Worm (Caenorhabditis elegans): ENCODE data around the gene hda-5.

Gene hda-5

ce11 chrII:11830601-11831000, 31.8 kb downstream of the hda-5 start:
- TF ChIP-seq blmp-1 (tag; optimal IDR thresholded peaks at IDR 0.05) = peak; percentile 64
- TF ChIP-seq dpl-1 (GFP tag; optimal IDR thresholded peaks at IDR 0.05) = peak in 2 of 3 experiments; percentile 42 to 67
- TF ChIP-seq nhr-71 (tag; optimal IDR thresholded peaks at IDR 0.05) = peak; percentile 35
- TF ChIP-seq elt-3 (tag; optimal IDR thresholded peaks at IDR 0.05) = peak in 1 of 6 experiments; percentile 12
- TF ChIP-seq lin-13 (GFP tag; optimal IDR thresholded peaks at IDR 0.05) = no peak
- no peak for TF ChIP-seq unc-86 (tag; optimal IDR thresholded peaks at IDR 0.05)
- peak in 1 of 2 experiments; percentile 65 for TF ChIP-seq mdl-1 (tag; optimal IDR thresholded peaks at IDR 0.05)
- TF ChIP-seq lsy-2 (tag; optimal IDR thresholded peaks at IDR 0.05) = peak in 1 of 2 experiments; percentile 62
- TF ChIP-seq snu-23 (GFP tag; optimal IDR thresholded peaks at IDR 0.05) = peak; percentile 59
- peak; percentile 33 for TF ChIP-seq rnt-1 (tag; optimal IDR thresholded peaks at IDR 0.05)
- no peak for TF ChIP-seq ets-5 (GFP tag; IDR thresholded peaks at IDR 0.05)
- TF ChIP-seq unc-130 (tag; optimal IDR thresholded peaks at IDR 0.05) = no peak
- peak; percentile 34 for TF ChIP-seq mep-1 (tag; optimal IDR thresholded peaks at IDR 0.05)
- TF ChIP-seq efl-1 (optimal IDR thresholded peaks at IDR 0.05) = peak; percentile 38 to 53
- peak; percentile 49 to 91 for TF ChIP-seq efl-1 (GFP tag; optimal IDR thresholded peaks at IDR 0.05 in 1 of 2)
- no peak for TF ChIP-seq xbp-1 (tag; optimal IDR thresholded peaks at IDR 0.05)
- TF ChIP-seq ztf-11 (tag; optimal IDR thresholded peaks at IDR 0.05) = no peak
- peak; percentile 45 for TF ChIP-seq nhr-85 (tag)
- peak; percentile 27 to 84 for TF ChIP-seq lin-35 (GFP tag; optimal IDR thresholded peaks at IDR 0.05)
- TF ChIP-seq lin-14 (GFP tag; optimal IDR thresholded peaks at IDR 0.05) = peak; percentile 67
- TF ChIP-seq nhr-90 (tag; optimal IDR thresholded peaks at IDR 0.05; ENCODE audit: poor library complexity) = peak; percentile 5
- TF ChIP-seq lin-15B (tag; optimal IDR thresholded peaks at IDR 0.05) = peak; percentile 4
- no peak for TF ChIP-seq fkh-4 (tag; optimal IDR thresholded peaks at IDR 0.05; ENCODE audit: borderline replicate concordance)

ce11 chrII:11832475-11832874, 33.6 kb downstream of the hda-5 start, which contains the start of gene clec-144:
clec-144 (minus strand) TSS chrII:11832575.
- TF ChIP-seq sox-4 (tag; optimal IDR thresholded peaks at IDR 0.05) = no peak
- TF ChIP-seq ces-1 (GFP tag; optimal IDR thresholded peaks at IDR 0.05) = no peak
- no peak for TF ChIP-seq grh-1 (GFP tag; IDR thresholded peaks at IDR 0.05)
- TF ChIP-seq vab-15 (tag; optimal IDR thresholded peaks at IDR 0.05) = no peak
- no peak for TF ChIP-seq efl-1 (optimal IDR thresholded peaks at IDR 0.05)
- no peak for TF ChIP-seq efl-1 (GFP tag; optimal IDR thresholded peaks at IDR 0.05 in 1 of 2)
- TF ChIP-seq irx-1 (tag; optimal IDR thresholded peaks at IDR 0.05) = no peak
- TF ChIP-seq lin-35 (GFP tag; optimal IDR thresholded peaks at IDR 0.05) = no peak
- no peak for TF ChIP-seq tbx-2 (tag; optimal IDR thresholded peaks at IDR 0.05)
- no peak for TF ChIP-seq efl-3 (GFP tag; optimal IDR thresholded peaks at IDR 0.05)
- no peak for TF ChIP-seq ets-5 (GFP tag; IDR thresholded peaks at IDR 0.05)
- no peak for TF ChIP-seq ztf-11 (tag; optimal IDR thresholded peaks at IDR 0.05)
- no peak for TF ChIP-seq nhr-85 (tag)
- no peak for TF ChIP-seq nhr-76 (tag; optimal IDR thresholded peaks at IDR 0.05)
- no peak for TF ChIP-seq ceh-90 (tag; optimal IDR thresholded peaks at IDR 0.05)
- TF ChIP-seq sup-37 (GFP tag; optimal IDR thresholded peaks at IDR 0.05) = no peak
- no peak for TF ChIP-seq mab-9 (GFP tag; IDR thresholded peaks at IDR 0.05)
- TF ChIP-seq nhr-77 (tag; optimal IDR thresholded peaks at IDR 0.05) = no peak
- no peak for TF ChIP-seq pqm-1 (tag; optimal IDR thresholded peaks at IDR 0.05)
- TF ChIP-seq blmp-1 (tag; optimal IDR thresholded peaks at IDR 0.05) = no peak
- no peak for TF ChIP-seq ceh-82 (tag; optimal IDR thresholded peaks at IDR 0.05)

ce11 chrII:11835208-11835607, 36.4 kb downstream of the hda-5 start, which contains the start of gene T27D12.6:
T27D12.6 (plus strand) TSS chrII:11835508.
- peak; percentile 78 for TF ChIP-seq nhr-85 (tag)
- TF ChIP-seq efl-3 (GFP tag; optimal IDR thresholded peaks at IDR 0.05) = no peak
- TF ChIP-seq pax-3 (tag; optimal IDR thresholded peaks at IDR 0.05) = no peak
- TF ChIP-seq lin-35 (GFP tag; optimal IDR thresholded peaks at IDR 0.05) = no peak
- no peak for TF ChIP-seq hlh-17 (GFP tag; optimal IDR thresholded peaks at IDR 0.05; ENCODE audit: borderline replicate concordance)

Data from whole organism, L1 larva.